Fruit fly (Drosophila melanogaster) S2 (cell line): ENCODE measurements around the gene CG31688.

Source experiments
- CG8478 ChIP-seq: fragments of >200 bp; optimal IDR thresholded peaks from 2 replicates; lab custom pipeline; 2018
- CTCF ChIP-seq, 2 experiments: fragments of >200 bp; optimal IDR thresholded peaks; 2 replicates each; lab custom pipeline; 2018

CG31688 gene

dm6 chr2L:20478549-20479238 lies 52.7 kb downstream of the CG31688 start:
- TF ChIP-seq CG8478 (lab: Kevin White, UChicago) (no peak), CTCF (optimal IDR thresholded peaks at IDR 0.05; lab: Kevin White, UChicago) (no peak)

dm6 chr2L:20479694-20480093 lies 53.7 kb downstream of the CG31688 start:
- TF ChIP-seq CG8478 (lab: Kevin White, UChicago) (no peak), CTCF (optimal IDR thresholded peaks at IDR 0.05; lab: Kevin White, UChicago) (no peak)

- peak; percentile 67 to 77 for TF ChIP-seq CTCF (optimal IDR thresholded peaks at IDR 0.05; lab: Kevin White, UChicago)
- TF ChIP-seq CG8478 (lab: Kevin White, UChicago) = no peak
Measured at dm6 chr2L:20481139-20481858, 55.3 kb downstream of the CG31688 start.

dm6 chr2L:20483603-20484002 lies 57.6 kb downstream of the CG31688 start:
- TF ChIP-seq CG8478 (lab: Kevin White, UChicago) (no peak), CTCF (optimal IDR thresholded peaks at IDR 0.05; lab: Kevin White, UChicago) (no peak)

dm6 chr2L:20486050-20486751 lies 60.2 kb downstream of the CG31688 start:
- TF ChIP-seq CTCF (optimal IDR thresholded peaks at IDR 0.05; lab: Kevin White, UChicago) (no peak), CG8478 (lab: Kevin White, UChicago) (no peak)

- no peak for TF ChIP-seq CG8478 (lab: Kevin White, UChicago)
- TF ChIP-seq CTCF (optimal IDR thresholded peaks at IDR 0.05; lab: Kevin White, UChicago) = no peak
Measured at dm6 chr2L:20486752-20487141, 60.7 kb downstream of the CG31688 start.

- no peak for TF ChIP-seq CG8478 (lab: Kevin White, UChicago)
- no peak for TF ChIP-seq CTCF (optimal IDR thresholded peaks at IDR 0.05; lab: Kevin White, UChicago)
Measured at dm6 chr2L:20487723-20488122, 61.7 kb downstream of the CG31688 start.

- TF ChIP-seq CTCF (optimal IDR thresholded peaks at IDR 0.05; lab: Kevin White, UChicago) = peak; percentile 81 to 91
- no peak for TF ChIP-seq CG8478 (lab: Kevin White, UChicago)
Measured at dm6 chr2L:20488128-20488527, 62.1 kb downstream of the CG31688 start.

- TF ChIP-seq CG8478 (lab: Kevin White, UChicago) = no peak
- peak; percentile 12 to 52 for TF ChIP-seq CTCF (optimal IDR thresholded peaks at IDR 0.05; lab: Kevin White, UChicago)
Measured at dm6 chr2L:20494423-20495052, 68.5 kb downstream of the CG31688 start, which contains the start of gene CG34007. Gene CG34007 (plus strand): TSS chr2L:20495030.
